Worm (Caenorhabditis elegans) whole organism, mixed stage, embryonic: ENCODE measurements around the gene dnj-19.

Source experiments
- M03D4.4 ChIP-seq: sonication (generic microtip); optimal IDR thresholded peaks from 2 replicates; lab custom pipeline; 2017; ENCODE audit warnings: mild to moderate bottlenecking, missing genetic modification characterization, missing compliant biosample characterization
- blmp-1 ChIP-seq: fragments of 150-350 bp; optimal IDR thresholded peaks from 2 replicates; lab custom pipeline; 2014; ENCODE audit warnings: missing biosample characterization, missing genetic modification characterization
- ceh-43 ChIP-seq: fragments of 200-800 bp; sonication (Bioruptor generic); optimal IDR thresholded peaks from 2 replicates; lab custom pipeline; 2018; ENCODE audit warnings: mild to moderate bottlenecking, missing genetic modification characterization, moderate library complexity, missing compliant biosample characterization
- ceh-83 ChIP-seq: fragments of 200-800 bp; sonication (Bioruptor generic); optimal IDR thresholded peaks from 2 replicates; lab custom pipeline; 2018; ENCODE audit warnings: mild to moderate bottlenecking, missing genetic modification characterization, missing compliant biosample characterization
- ces-1 ChIP-seq: fragments of 150-350 bp; optimal IDR thresholded peaks from 2 replicates; lab custom pipeline; 2014; ENCODE audit warnings: missing biosample characterization, missing genetic modification reagents, missing genetic modification characterization
- cnd-1 ChIP-seq: fragments of 200-800 bp; sonication (Bioruptor generic); optimal IDR thresholded peaks from 2 replicates; lab custom pipeline; 2018; ENCODE audit warnings: mild to moderate bottlenecking, missing genetic modification characterization, missing compliant biosample characterization
- drap-1 ChIP-seq: fragments of 200-800 bp; sonication (Bioruptor generic); optimal IDR thresholded peaks from 3 replicates; lab custom pipeline; 2018; ENCODE audit warnings: mild to moderate bottlenecking, missing genetic modification characterization, missing compliant biosample characterization
- elt-1 ChIP-seq: sonication (generic microtip); optimal IDR thresholded peaks from 2 replicates; lab custom pipeline; 2017; ENCODE audit warnings: missing genetic modification characterization, mild to moderate bottlenecking, missing compliant biosample characterization, antibody characterized with exemption, moderate library complexity, borderline replicate concordance; ENCODE audit not compliant: insufficient read depth
- elt-3 ChIP-seq: fragments of 150-350 bp; optimal IDR thresholded peaks from 2 replicates; lab custom pipeline; 2014; ENCODE audit warnings: missing biosample characterization, missing genetic modification characterization
- flh-1 ChIP-seq: fragments of 200-800 bp; sonication (Bioruptor generic); optimal IDR thresholded peaks from 2 replicates; lab custom pipeline; 2018; ENCODE audit warnings: mild to moderate bottlenecking, missing genetic modification characterization, moderate library complexity, missing compliant biosample characterization
- ham-2 ChIP-seq: fragments of 200-800 bp; sonication (Bioruptor generic); optimal IDR thresholded peaks from 2 replicates; lab custom pipeline; 2018; ENCODE audit warnings: mild to moderate bottlenecking, missing genetic modification characterization, missing compliant biosample characterization
- hlh-1 ChIP-seq: fragments of 150-350 bp; optimal IDR thresholded peaks from 2 replicates; lab custom pipeline; 2014; ENCODE audit warnings: missing biosample characterization, missing genetic modification reagents, missing genetic modification characterization
- mab-5 ChIP-seq: fragments of 150-350 bp; optimal IDR thresholded peaks from 2 replicates; lab custom pipeline; 2014; ENCODE audit warnings: missing biosample characterization, missing genetic modification characterization
- mep-1 ChIP-seq: fragments of 150-350 bp; optimal IDR thresholded peaks from 2 replicates; lab custom pipeline; 2017; ENCODE audit warnings: missing biosample characterization, missing genetic modification reagents, missing genetic modification characterization, inconsistent platforms
- mls-2 ChIP-seq: sonication (generic microtip); optimal IDR thresholded peaks from 2 replicates; lab custom pipeline; 2016; ENCODE audit warnings: mild to moderate bottlenecking, missing genetic modification characterization, moderate library complexity, missing compliant biosample characterization
- nhr-12 ChIP-seq: fragments of 150-350 bp; optimal IDR thresholded peaks from 2 replicates; lab custom pipeline; 2014; ENCODE audit warnings: missing biosample characterization, missing genetic modification characterization
- nhr-2 ChIP-seq: fragments of 150-350 bp; optimal IDR thresholded peaks from 2 replicates; lab custom pipeline; 2014; ENCODE audit warnings: missing biosample characterization, missing genetic modification characterization
- nhr-28 ChIP-seq: fragments of 150-350 bp; optimal IDR thresholded peaks from 2 replicates; lab custom pipeline; 2014; ENCODE audit warnings: missing biosample characterization, missing genetic modification characterization
- nhr-76 ChIP-seq: sonication (generic microtip); optimal IDR thresholded peaks from 2 replicates; lab custom pipeline; 2017; ENCODE audit warnings: missing biosample characterization, missing genetic modification characterization
- pha-4 ChIP-seq: fragments of 150-350 bp; optimal IDR thresholded peaks from 2 replicates; lab custom pipeline; 2018; ENCODE audit warnings: missing biosample characterization, missing genetic modification reagents, missing genetic modification characterization
- sem-2 ChIP-seq: fragments of 200-800 bp; sonication (Bioruptor generic); optimal IDR thresholded peaks from 2 replicates; lab custom pipeline; 2018; ENCODE audit warnings: mild to moderate bottlenecking, missing genetic modification characterization, missing compliant biosample characterization
- snpc-4 ChIP-seq: fragments of 150-350 bp; optimal IDR thresholded peaks from 2 replicates; lab custom pipeline; 2014; ENCODE audit warnings: missing biosample characterization, missing genetic modification characterization
- sptf-1 ChIP-seq: sonication (generic microtip); optimal IDR thresholded peaks from 2 replicates; lab custom pipeline; 2017; ENCODE audit warnings: mild to moderate bottlenecking, missing genetic modification characterization, moderate library complexity, missing compliant biosample characterization
- tbx-8 ChIP-seq: fragments of 200-800 bp; sonication (Bioruptor generic); optimal IDR thresholded peaks from 2 replicates; lab custom pipeline; 2018; ENCODE audit warnings: mild to moderate bottlenecking, missing genetic modification characterization, moderate library complexity, missing compliant biosample characterization
- unc-120 ChIP-seq: sonication (generic microtip); optimal IDR thresholded peaks from 2 replicates; lab custom pipeline; 2017; ENCODE audit warnings: missing genetic modification characterization, missing compliant biosample characterization; ENCODE audit not compliant: poor library complexity, severe bottlenecking
- unc-39 ChIP-seq: fragments of 150-350 bp; optimal IDR thresholded peaks from 2 replicates; lab custom pipeline; 2014; ENCODE audit warnings: missing biosample characterization, missing genetic modification characterization
- unc-62 ChIP-seq: fragments of 150-350 bp; optimal IDR thresholded peaks from 2 replicates; lab custom pipeline; 2014; ENCODE audit warnings: missing biosample characterization, missing genetic modification reagents, missing genetic modification characterization
- zip-8 ChIP-seq: fragments of 150-350 bp; optimal IDR thresholded peaks from 2 replicates; lab custom pipeline; 2014; ENCODE audit warnings: missing biosample characterization, missing genetic modification characterization
- ztf-11 ChIP-seq: fragments of 150-350 bp; optimal IDR thresholded peaks from 2 replicates; lab custom pipeline; 2014; ENCODE audit warnings: missing biosample characterization, missing genetic modification characterization

The dnj-19 gene

ce11 chrV:5521735-5522241, 17.1 kb upstream of the dnj-19 start, which contains the start of gene hir-1:
TSS of gene hir-1 (plus strand) at chrV:5522139.
- TF ChIP-seq mab-5 (tag; lab: Kevin White, UChicago) (no peak), tbx-8 (GFP tag; lab: Kevin White, UChicago) (no peak), elt-3 (no peak), unc-62 (GFP tag; lab: Kevin White, UChicago) (no peak), ztf-11 (tag; lab: Kevin White, UChicago) (no peak), nhr-2 (tag; lab: Kevin White, UChicago) (no peak), M03D4.4 (tag; lab: Kevin White, UChicago) (no peak), hlh-1 (tag; lab: Kevin White, UChicago) (no peak), nhr-12 (tag; lab: Kevin White, UChicago) (no peak), mls-2 (tag; lab: Kevin White, UChicago) (no peak), sptf-1 (no peak), zip-8 (no peak), mep-1 (tag; lab: Kevin White, UChicago) (no peak)
- TF ChIP-seq, all 35 proteins: peak for 0

ce11 chrV:5513630-5514378, 9.1 kb upstream of the dnj-19 start, which contains the start of the genes hpo-15 and mms-19:
TSS of gene hpo-15 (minus strand) at chrV:5513830.
TSS of gene mms-19 (plus strand) at chrV:5514348.
- TF ChIP-seq elt-3 (no peak), drap-1 (no peak), snpc-4 (tag; lab: Kevin White, UChicago) (no peak), M03D4.4 (tag; lab: Kevin White, UChicago) (no peak), unc-120 (tag; lab: Kevin White, UChicago) (no peak), ham-2 (GFP tag; lab: Kevin White, UChicago) (no peak)

- TF ChIP-seq ces-1 (no peak), nhr-76 (tag; lab: Kevin White, UChicago) (no peak), sem-2 (GFP tag; lab: Kevin White, UChicago) (no peak)
Measured at ce11 chrV:5512559-5512958, 7.9 kb upstream of the dnj-19 start.

- no peak for TF ChIP-seq hlh-1 (tag; lab: Kevin White, UChicago)
- no peak for TF ChIP-seq ceh-83 (GFP tag; lab: Kevin White, UChicago)
- no peak for TF ChIP-seq mls-2 (tag; lab: Kevin White, UChicago)
- no peak for TF ChIP-seq tbx-8 (GFP tag; lab: Kevin White, UChicago)
- no peak for TF ChIP-seq flh-1 (GFP tag; lab: Kevin White, UChicago)
- TF ChIP-seq blmp-1 (tag; lab: Kevin White, UChicago): no peak
- no peak for TF ChIP-seq ztf-11 (tag; lab: Kevin White, UChicago)
- TF ChIP-seq pha-4 (tag; lab: Kevin White, UChicago): no peak
- no peak for TF ChIP-seq nhr-28
- no peak for TF ChIP-seq unc-39 (tag; lab: Kevin White, UChicago)
- TF ChIP-seq sptf-1: no peak
- TF ChIP-seq elt-1 (tag; lab: Kevin White, UChicago): no peak
Measured at ce11 chrV:5511720-5512119, 7.1 kb upstream of the dnj-19 start.

ce11 chrV:5509966-5510365, 5.3 kb upstream of the dnj-19 start:
- TF ChIP-seq unc-39 (tag; lab: Kevin White, UChicago): no peak
- no peak for TF ChIP-seq ceh-43
- TF ChIP-seq, all 35 proteins: peak for 0

- TF ChIP-seq cnd-1 (no peak), snpc-4 (tag; lab: Kevin White, UChicago) (no peak), ceh-83 (GFP tag; lab: Kevin White, UChicago) (no peak)
- TF ChIP-seq, all 35 proteins: peak for 0
Measured at ce11 chrV:5509134-5509533, 4.5 kb upstream of the dnj-19 start.
